Worm (Caenorhabditis elegans): Measurements from ENCODE around the gene Y110A2AL.6.
A peak's percentile ranks its signal among the peaks of the same experiment; 100 is the strongest.

Y110A2AL.6 gene

ce11 chrII:2834105-2834504 lies 7.3 kb downstream of the Y110A2AL.6 start (continued):
- TF ChIP-seq elt-3 (tag; optimal IDR thresholded peaks at IDR 0.05) (peak in 1 of 6 experiments; percentile 53), blmp-1 (tag; optimal IDR thresholded peaks at IDR 0.05) (peak; percentile 0), pqm-1 (tag; optimal IDR thresholded peaks at IDR 0.05) (no peak)

DNA sequence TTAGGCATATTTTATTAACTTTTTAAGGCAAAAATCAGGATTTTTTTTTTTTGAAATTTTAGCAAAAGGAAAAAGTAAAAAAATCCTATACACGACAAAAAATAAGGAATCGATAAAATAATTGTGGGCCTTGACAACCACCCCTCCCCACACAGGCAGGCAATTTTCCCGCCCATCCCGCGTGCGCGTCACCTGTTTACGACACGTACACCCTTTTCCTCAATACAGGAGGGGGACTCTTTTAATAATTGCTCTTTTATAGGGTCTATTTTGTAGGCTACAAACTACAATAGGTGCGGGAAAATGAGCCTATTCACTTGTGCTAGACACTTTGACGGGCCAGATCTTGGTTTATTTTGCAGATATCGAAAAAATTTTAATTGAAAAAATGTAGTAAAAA lies 8.9 kb downstream of the Y110A2AL.6 start:
- TF ChIP-seq nhr-85 (tag) (peak; percentile 27), rnt-1 (tag; optimal IDR thresholded peaks at IDR 0.05) (peak; percentile 13), lir-3 (tag; optimal IDR thresholded peaks at IDR 0.05; ENCODE audit: poor library complexity) (no peak)

DNA sequence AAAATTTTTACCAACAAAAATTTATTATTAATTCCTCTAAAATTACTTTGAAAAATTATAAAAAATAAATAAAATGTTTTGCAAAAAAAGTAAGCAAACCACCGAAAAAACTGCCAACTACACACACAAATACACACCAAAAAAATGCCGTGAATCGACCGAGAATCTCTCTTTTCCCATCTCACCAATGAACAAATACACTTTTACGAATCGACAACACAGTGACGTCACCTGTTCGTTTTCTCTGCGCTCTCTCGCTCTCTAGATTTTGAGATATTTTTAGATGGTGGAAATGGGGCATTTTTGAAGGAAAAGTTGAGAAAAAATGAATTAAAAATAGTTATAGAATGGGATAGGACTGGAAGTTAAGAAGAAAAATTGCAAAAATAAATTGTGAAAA lies 9.3 kb downstream of the Y110A2AL.6 start:
- TF ChIP-seq rnt-1 (tag; optimal IDR thresholded peaks at IDR 0.05): peak; percentile 41
- TF ChIP-seq sox-4 (tag; optimal IDR thresholded peaks at IDR 0.05): no peak
- peak; percentile 13 to 36 for TF ChIP-seq efl-1 (optimal IDR thresholded peaks at IDR 0.05)
- TF ChIP-seq efl-1 (GFP tag; optimal IDR thresholded peaks at IDR 0.05 in 1 of 2): no peak
- peak; percentile 6 for TF ChIP-seq nhr-90 (tag; optimal IDR thresholded peaks at IDR 0.05; ENCODE audit: poor library complexity)
- peak; percentile 52 for TF ChIP-seq nhr-71 (tag; optimal IDR thresholded peaks at IDR 0.05)
- no peak for TF ChIP-seq skn-1 (tag; optimal IDR thresholded peaks at IDR 0.05)
- peak; percentile 43 for TF ChIP-seq mef-2 (tag; optimal IDR thresholded peaks at IDR 0.05)
- TF ChIP-seq ceh-82 (tag; optimal IDR thresholded peaks at IDR 0.05): peak in 1 of 3 experiments; percentile 6
- peak in 2 of 3 experiments; percentile 10 to 15 for TF ChIP-seq dpl-1 (GFP tag; optimal IDR thresholded peaks at IDR 0.05)
- no peak for TF ChIP-seq lin-13 (GFP tag; optimal IDR thresholded peaks at IDR 0.05)
- TF ChIP-seq nhr-20 (tag; optimal IDR thresholded peaks at IDR 0.05): peak; percentile 44
- peak; percentile 61 for TF ChIP-seq nhr-85 (tag)
- TF ChIP-seq elt-3 (tag; optimal IDR thresholded peaks at IDR 0.05): peak in 1 of 6 experiments; percentile 38
- peak; percentile 33 for TF ChIP-seq snu-23 (GFP tag; optimal IDR thresholded peaks at IDR 0.05)
- no peak for TF ChIP-seq fkh-10 (GFP tag; optimal IDR thresholded peaks at IDR 0.05)
- TF ChIP-seq blmp-1 (tag; optimal IDR thresholded peaks at IDR 0.05): peak; percentile 52
- peak; percentile 9 for TF ChIP-seq nhr-77 (tag; optimal IDR thresholded peaks at IDR 0.05)
- no peak for TF ChIP-seq snpc-4 (tag; optimal IDR thresholded peaks at IDR 0.05)
- TF ChIP-seq nhr-47 (tag; optimal IDR thresholded peaks at IDR 0.05): no peak
- TF ChIP-seq mep-1 (tag; optimal IDR thresholded peaks at IDR 0.05): peak; percentile 48
- TF ChIP-seq aly-2 (tag; optimal IDR thresholded peaks at IDR 0.05): no peak
- peak; percentile 28 for TF ChIP-seq tbx-2 (tag; optimal IDR thresholded peaks at IDR 0.05)
- peak in 1 of 2 experiments; percentile 37 for TF ChIP-seq lin-35 (GFP tag; optimal IDR thresholded peaks at IDR 0.05)
- peak; percentile 77 for TF ChIP-seq lin-14 (GFP tag; optimal IDR thresholded peaks at IDR 0.05)
- no peak for TF ChIP-seq ces-1 (GFP tag; optimal IDR thresholded peaks at IDR 0.05)
- TF ChIP-seq grh-1 (GFP tag; IDR thresholded peaks at IDR 0.05): no peak
- TF ChIP-seq xbp-1 (tag; optimal IDR thresholded peaks at IDR 0.05): peak; percentile 7
- peak; percentile 10 for TF ChIP-seq swsn-7 (tag; optimal IDR thresholded peaks at IDR 0.05)
- TF ChIP-seq lsy-2 (tag; optimal IDR thresholded peaks at IDR 0.05): peak; percentile 40 to 54

DNA sequence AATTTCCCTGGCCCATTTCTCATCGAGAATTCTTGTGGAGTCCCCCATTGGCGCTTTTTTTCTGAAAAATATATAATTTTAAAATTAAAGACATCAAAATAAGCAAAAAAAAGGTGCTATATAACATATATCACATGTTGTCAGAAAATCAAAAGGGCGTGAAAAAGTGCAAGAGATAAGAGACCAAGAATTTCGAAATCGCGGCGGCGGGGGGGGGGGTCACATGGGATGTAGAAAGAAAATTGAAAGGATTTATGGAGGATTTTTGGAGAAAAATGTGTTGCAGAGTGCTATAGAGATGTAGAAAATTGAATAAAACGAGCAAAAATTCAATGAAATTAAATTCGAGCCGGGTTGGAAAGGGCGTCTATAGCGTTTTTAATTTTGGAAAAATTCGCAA lies 10.3 kb downstream of the Y110A2AL.6 start, which contains the start of gene K12H6.6:
Gene K12H6.6, minus strand, starts transcription at position 61 of the 400 bp plus-strand sequence.
- TF ChIP-seq C04F5.9 (tag; optimal IDR thresholded peaks at IDR 0.05): no peak
- peak; percentile 11 for TF ChIP-seq snu-23 (GFP tag; optimal IDR thresholded peaks at IDR 0.05)
- no peak for TF ChIP-seq ces-1 (GFP tag; optimal IDR thresholded peaks at IDR 0.05)
- TF ChIP-seq sox-4 (tag; optimal IDR thresholded peaks at IDR 0.05): no peak
- TF ChIP-seq elt-2 (tag; optimal IDR thresholded peaks at IDR 0.05): no peak
- no peak for TF ChIP-seq fkh-10 (GFP tag; optimal IDR thresholded peaks at IDR 0.05)
- TF ChIP-seq lin-14 (GFP tag; optimal IDR thresholded peaks at IDR 0.05): peak; percentile 70
- no peak for TF ChIP-seq nhr-12 (tag; optimal IDR thresholded peaks at IDR 0.05)
- no peak for TF ChIP-seq pax-3 (tag; optimal IDR thresholded peaks at IDR 0.05)
- TF ChIP-seq lin-13 (GFP tag; optimal IDR thresholded peaks at IDR 0.05): peak; percentile 6
- no peak for TF ChIP-seq aly-2 (tag; optimal IDR thresholded peaks at IDR 0.05)
- no peak for TF ChIP-seq egl-13 (tag; optimal IDR thresholded peaks at IDR 0.05)
- TF ChIP-seq nhr-11 (tag; optimal IDR thresholded peaks at IDR 0.05): no peak
- TF ChIP-seq irx-1 (tag; optimal IDR thresholded peaks at IDR 0.05): no peak
- peak; percentile 45 for TF ChIP-seq nhr-85 (tag)
- TF ChIP-seq nhr-84 (tag; optimal IDR thresholded peaks at IDR 0.05): no peak
- TF ChIP-seq nhr-20 (tag; optimal IDR thresholded peaks at IDR 0.05): no peak
- TF ChIP-seq ama-1 (optimal IDR thresholded peaks at IDR 0.05): no peak
- TF ChIP-seq C34B4.2 (tag; optimal IDR thresholded peaks at IDR 0.05): no peak
- peak; percentile 39 for TF ChIP-seq nhr-71 (tag; optimal IDR thresholded peaks at IDR 0.05)
- TF ChIP-seq dpl-1 (GFP tag; optimal IDR thresholded peaks at IDR 0.05): peak in 1 of 3 experiments; percentile 9
- no peak for TF ChIP-seq unc-130 (tag; optimal IDR thresholded peaks at IDR 0.05)
- peak; percentile 30 for TF ChIP-seq fkh-8 (tag; optimal IDR thresholded peaks at IDR 0.05)
- no peak for TF ChIP-seq fos-1 (tag; optimal IDR thresholded peaks at IDR 0.05)
- no peak for TF ChIP-seq egl-27 (tag; optimal IDR thresholded peaks at IDR 0.05)
- TF ChIP-seq pag-3 (tag; optimal IDR thresholded peaks at IDR 0.05; ENCODE audit: borderline replicate concordance, insufficient read depth): no peak
- TF ChIP-seq skn-1 (tag; optimal IDR thresholded peaks at IDR 0.05): peak; percentile 43
